Fruit fly (Drosophila melanogaster) whole organism, pupa: ENCODE results near the gene Tom70.

Experiments used
- CG10348 ChIP-seq: fragments of 200-800 bp; sonication (Bioruptor generic); IDR thresholded peaks from 2 replicates; pipeline ENCODE4 v1.3.6; 2022; ENCODE audit warnings: missing biosample characterization, missing genetic modification characterization
- CG14655 ChIP-seq: fragments of 200-800 bp; sonication (Bioruptor generic); optimal IDR thresholded peaks from 3 replicates; lab custom pipeline; 2017; ENCODE audit warnings: mild to moderate bottlenecking, missing biosample characterization, missing genetic modification reagents, missing genetic modification characterization
- CG15710 ChIP-seq: fragments of 200-800 bp; sonication (Bioruptor generic); optimal IDR thresholded peaks from 2 replicates; lab custom pipeline; 2018; ENCODE audit warnings: missing biosample characterization, mild to moderate bottlenecking, missing genetic modification characterization, moderate library complexity
- CG17806 ChIP-seq: fragments of 200-800 bp; sonication (Bioruptor generic); optimal IDR thresholded peaks from 2 replicates; lab custom pipeline; 2018; ENCODE audit warnings: missing biosample characterization, mild to moderate bottlenecking, missing genetic modification characterization, moderate library complexity
- CG32121 ChIP-seq: fragments of 200-800 bp; sonication (Bioruptor generic); IDR thresholded peaks from 2 replicates; pipeline ENCODE4 v1.3.6; 2022; ENCODE audit warnings: missing biosample characterization, missing genetic modification characterization
- CG4496 ChIP-seq: fragments of 200-800 bp; sonication (Bioruptor generic); IDR thresholded peaks from 3 replicates; pipeline ENCODE4 v1.3.6; 2022; ENCODE audit warnings: missing biosample characterization, missing genetic modification characterization
- EcR ChIP-seq: fragments of 200-800 bp; sonication (Bioruptor generic); optimal IDR thresholded peaks from 3 replicates; lab custom pipeline; 2019; ENCODE audit warnings: missing biosample characterization, missing genetic modification characterization, mild to moderate bottlenecking, moderate library complexity, missing genetic modification reagents
- Pif1A ChIP-seq: fragments of 200-800 bp; sonication (Bioruptor generic); optimal IDR thresholded peaks from 3 replicates; lab custom pipeline; 2016; ENCODE audit warnings: missing biosample characterization, missing genetic modification characterization
- rn ChIP-seq: fragments of 200-800 bp; sonication (Bioruptor generic); IDR thresholded peaks from 2 replicates; pipeline ENCODE4 v1.3.6; 2022; ENCODE audit warnings: missing biosample characterization, missing genetic modification characterization

dm6 chr2L:12046856-12047230, 8.5 kb upstream of the Tom70 start:
- TF ChIP-seq CG15710 (tag; lab: Kevin White, UChicago), result no peak
- TF ChIP-seq CG10348, result no peak
- TF ChIP-seq rn, result no peak
- TF ChIP-seq CG4496, result no peak
- no peak for TF ChIP-seq CG17806 (tag; lab: Kevin White, UChicago)
- TF ChIP-seq CG32121 (GFP tag; lab: Robert Waterston, UW), result no peak
- no peak for TF ChIP-seq EcR (GFP tag; lab: Kevin White, UChicago)
- TF ChIP-seq CG14655, result no peak
- TF ChIP-seq Pif1A (GFP tag; lab: Kevin White, UChicago), result no peak
